Worm (Caenorhabditis elegans) whole organism, L4 larva: ENCODE measurements around the gene F46F5.13.
A peak's percentile ranks its signal among the peaks of the same experiment; 100 is the strongest.

ENCODE experiments used
- F37D6.2 ChIP-seq: sonication (generic microtip); optimal IDR thresholded peaks from 2 replicates; lab custom pipeline; 2016; ENCODE audit warnings: mild to moderate bottlenecking, missing genetic modification characterization, missing compliant biosample characterization
- F44E2.7 ChIP-seq: fragments of 200-800 bp; sonication (Bioruptor generic); IDR thresholded peaks from 2 replicates; pipeline ENCODE4 v2.1.2; 2022; ENCODE audit warnings: missing genetic modification characterization, missing compliant biosample characterization
- T20F7.1 ChIP-seq: fragments of 200-800 bp; sonication (Bioruptor generic); optimal IDR thresholded peaks from 2 replicates; lab custom pipeline; 2018; ENCODE audit warnings: mild to moderate bottlenecking, missing genetic modification characterization, missing compliant biosample characterization
- ZK337.2 ChIP-seq: fragments of 200-800 bp; sonication (Bioruptor generic); IDR thresholded peaks from 2 replicates; pipeline ENCODE4 v1.3.6; 2022; ENCODE audit warnings: missing genetic modification reagents, missing genetic modification characterization, missing compliant biosample characterization
- ZK546.5 ChIP-seq, 2 experiments: sonication (generic microtip); optimal IDR thresholded peaks; 2 replicates each; lab custom pipeline; 2017; ENCODE audit warnings: missing biosample characterization in 2 of 2, missing genetic modification characterization in 2 of 2
- aha-1 ChIP-seq: fragments of 150-350 bp; peaks from one replicate; lab custom pipeline; 2014; ENCODE audit warnings: missing biosample characterization, missing genetic modification characterization
- ceh-32 ChIP-seq: sonication (generic microtip); optimal IDR thresholded peaks from 2 replicates; lab custom pipeline; 2016; ENCODE audit warnings: mild to moderate bottlenecking, missing genetic modification characterization, missing compliant biosample characterization; ENCODE audit not compliant: poor library complexity
- ctbp-1 ChIP-seq: fragments of 200-800 bp; sonication (Bioruptor generic); IDR thresholded peaks from 2 replicates; pipeline ENCODE4 v1.3.6; 2022; ENCODE audit warnings: missing genetic modification reagents, missing genetic modification characterization, missing compliant biosample characterization
- daf-16 ChIP-seq, 3 experiments: sonication (generic microtip); optimal IDR thresholded peaks; 2 replicates each; lab custom pipeline; 2016 to 2017; ENCODE audit warnings: missing genetic modification characterization in 3 of 3, missing genetic modification reagents in 3 of 3, mild to moderate bottlenecking in 2 of 3, missing compliant biosample characterization in 2 of 3, missing biosample characterization in 1 of 3, moderate library complexity in 1 of 3
- dmd-6 ChIP-seq: fragments of 200-800 bp; sonication (Bioruptor generic); IDR thresholded peaks from 2 replicates; pipeline ENCODE4 v1.3.6; 2022; ENCODE audit warnings: missing genetic modification reagents, missing genetic modification characterization, missing compliant biosample characterization
- duxl-1 ChIP-seq: sonication (generic microtip); optimal IDR thresholded peaks from 2 replicates; lab custom pipeline; 2016; ENCODE audit warnings: mild to moderate bottlenecking, missing genetic modification characterization, moderate library complexity, missing compliant biosample characterization; ENCODE audit not compliant: poor library complexity
- dve-1 ChIP-seq: sonication (generic microtip); optimal IDR thresholded peaks from 2 replicates; lab custom pipeline; 2017; ENCODE audit warnings: antibody characterized with exemption, mild to moderate bottlenecking, missing genetic modification characterization, missing compliant biosample characterization; ENCODE audit not compliant: insufficient read depth
- fkh-10 ChIP-seq: fragments of 150-350 bp; optimal IDR thresholded peaks from 2 replicates; lab custom pipeline; 2014; ENCODE audit warnings: missing biosample characterization, missing genetic modification reagents, missing genetic modification characterization
- hlh-11 ChIP-seq: fragments of 200-800 bp; sonication (Bioruptor generic); optimal IDR thresholded peaks from 2 replicates; lab custom pipeline; 2018; ENCODE audit warnings: mild to moderate bottlenecking, missing genetic modification characterization, missing compliant biosample characterization
- hlh-30 ChIP-seq: sonication (generic microtip); optimal IDR thresholded peaks from 2 replicates; lab custom pipeline; 2017; ENCODE audit warnings: antibody characterized with exemption, mild to moderate bottlenecking, missing genetic modification characterization, missing compliant biosample characterization; ENCODE audit not compliant: insufficient read depth
- jun-1 ChIP-seq: fragments of 150-350 bp; optimal IDR thresholded peaks from 2 replicates; lab custom pipeline; 2014; ENCODE audit warnings: missing biosample characterization, missing genetic modification reagents, missing genetic modification characterization
- lin-1 ChIP-seq: fragments of 200-800 bp; sonication (Bioruptor generic); IDR thresholded peaks from 2 replicates; pipeline ENCODE4 v1.3.6; 2022; ENCODE audit warnings: missing genetic modification reagents, missing genetic modification characterization, missing compliant biosample characterization
- lin-15B ChIP-seq: fragments of 150-350 bp; sonication (generic microtip); optimal IDR thresholded peaks from 3 replicates; lab custom pipeline; 2014; ENCODE audit warnings: missing biosample characterization, missing genetic modification characterization
- lin-39 ChIP-seq: fragments of 150-350 bp; optimal IDR thresholded peaks from 2 replicates; lab custom pipeline; 2014; ENCODE audit warnings: missing biosample characterization, missing genetic modification reagents, missing genetic modification characterization
- lsy-2 ChIP-seq, 2 experiments: fragments of 150-350 bp in 1 of 2; sonication (generic microtip) in 1 of 2; optimal IDR thresholded peaks; 2 replicates each; lab custom pipeline; 2014 to 2017; ENCODE audit warnings: missing biosample characterization in 2 of 2, missing genetic modification characterization in 2 of 2
- madf-5 ChIP-seq, 2 experiments: fragments of 200-800 bp; sonication (Bioruptor generic); IDR thresholded peaks; 2 replicates each; pipeline ENCODE4 v1.3.6; 2022; ENCODE audit warnings: missing compliant biosample characterization in 2 of 2, missing genetic modification characterization in 2 of 2
- mdl-1 ChIP-seq, 2 experiments: fragments of 150-350 bp in 1 of 2; sonication (generic microtip) in 1 of 2; optimal IDR thresholded peaks; 2 replicates each; lab custom pipeline; 2014 to 2017; ENCODE audit warnings: missing biosample characterization in 2 of 2, missing genetic modification characterization in 2 of 2
- mdt-29 ChIP-seq: fragments of 200-800 bp; sonication (Bioruptor generic); IDR thresholded peaks from 2 replicates; pipeline ENCODE4 v1.3.6; 2022; ENCODE audit warnings: missing genetic modification reagents, missing genetic modification characterization, missing compliant biosample characterization
- mep-1 ChIP-seq: fragments of 150-350 bp; sonication (generic microtip); optimal IDR thresholded peaks from 3 replicates; lab custom pipeline; 2014; ENCODE audit warnings: missing biosample characterization, missing genetic modification characterization
- nhr-237 ChIP-seq: sonication (generic microtip); optimal IDR thresholded peaks from 2 replicates; lab custom pipeline; 2017; ENCODE audit warnings: missing biosample characterization, missing genetic modification characterization
- nhr-28 ChIP-seq: fragments of 150-350 bp; optimal IDR thresholded peaks from 2 replicates; lab custom pipeline; 2014; ENCODE audit warnings: missing biosample characterization, missing genetic modification characterization
- pha-4 ChIP-seq, 2 experiments: fragments of 150-350 bp in 1 of 2; fragments of 200-800 bp in 1 of 2; sonication (Bioruptor generic) in 1 of 2; IDR thresholded peaks in 1 of 2; optimal IDR thresholded peaks in 1 of 2; 2 replicates each; pipeline versions ENCODE4 v1.3.6 to Lab custom; 2014 to 2022; ENCODE audit warnings: missing genetic modification characterization in 2 of 2, missing genetic modification reagents in 2 of 2, missing biosample characterization in 1 of 2, missing compliant biosample characterization in 1 of 2
- php-3 ChIP-seq: fragments of 200-800 bp; sonication (Bioruptor generic); IDR thresholded peaks from 2 replicates; pipeline ENCODE4 v1.3.6; 2022; ENCODE audit warnings: missing genetic modification reagents, missing genetic modification characterization, missing compliant biosample characterization
- pqm-1 ChIP-seq: sonication (generic microtip); optimal IDR thresholded peaks from 2 replicates; lab custom pipeline; 2017; ENCODE audit warnings: missing biosample characterization, missing genetic modification characterization
- rbr-2 ChIP-seq: sonication (generic microtip); optimal IDR thresholded peaks from 2 replicates; lab custom pipeline; 2016; ENCODE audit warnings: missing genotype, missing genetic modification characterization, missing compliant biosample characterization
- set-16 ChIP-seq: fragments of 200-800 bp; sonication (Bioruptor generic); IDR thresholded peaks from 2 replicates; pipeline ENCODE4 v1.3.6; 2022; ENCODE audit warnings: missing genetic modification reagents, missing genetic modification characterization, missing compliant biosample characterization
- tra-1 ChIP-seq: fragments of 200-800 bp; sonication (Bioruptor generic); IDR thresholded peaks from 2 replicates; pipeline ENCODE4 v1.3.6; 2022; ENCODE audit warnings: missing genetic modification reagents, missing genetic modification characterization, missing compliant biosample characterization

The F46F5.13 gene

DNA sequence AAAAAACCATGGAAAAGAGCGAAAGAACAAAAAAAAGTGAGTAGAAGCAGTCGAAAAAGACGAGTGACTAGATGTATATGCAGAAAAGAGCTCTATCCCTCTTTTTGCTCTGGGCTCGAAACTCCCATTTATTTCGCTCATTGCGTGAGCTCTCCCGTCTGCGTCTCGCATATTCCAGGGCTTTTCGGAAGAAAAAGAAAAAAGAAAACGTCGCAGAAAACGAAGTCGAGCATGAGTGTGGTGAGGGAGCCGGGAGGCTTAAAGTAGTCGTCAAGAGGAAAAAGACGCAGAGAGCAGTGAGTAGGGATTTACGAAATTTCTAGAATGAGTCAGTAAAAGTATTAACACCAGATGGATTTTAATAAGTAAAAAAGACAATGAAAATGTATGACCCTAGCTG is 43.3 kb upstream of the F46F5.13 start (continued):
- TF ChIP-seq madf-5 (GFP tag; IDR thresholded peaks at IDR 0.05; lab: Robert Waterston, UW) (no peak), ceh-32 (tag; lab: Kevin White, UChicago) (no peak), mdt-29 (GFP tag; lab: Robert Waterston, UW) (no peak), F37D6.2 (tag; lab: Kevin White, UChicago) (peak; percentile 43), lin-39 (tag; lab: Kevin White, UChicago) (no peak), pha-4 (GFP tag; IDR thresholded peaks at IDR 0.05; lab: Robert Waterston, UW) (no peak), pha-4 (tag; optimal IDR thresholded peaks at IDR 0.05; lab: Kevin White, UChicago) (no peak), duxl-1 (no peak), lin-15B (no peak), nhr-237 (tag; lab: Kevin White, UChicago) (no peak), tra-1 (0 out of 2 replicates have a peak, but pooled peaks have one; percentile 26), hlh-11 (tag; lab: Kevin White, UChicago) (no peak), ZK546.5 (tag; optimal IDR thresholded peaks at IDR 0.05; lab: Kevin White, UChicago) (no peak)

DNA sequence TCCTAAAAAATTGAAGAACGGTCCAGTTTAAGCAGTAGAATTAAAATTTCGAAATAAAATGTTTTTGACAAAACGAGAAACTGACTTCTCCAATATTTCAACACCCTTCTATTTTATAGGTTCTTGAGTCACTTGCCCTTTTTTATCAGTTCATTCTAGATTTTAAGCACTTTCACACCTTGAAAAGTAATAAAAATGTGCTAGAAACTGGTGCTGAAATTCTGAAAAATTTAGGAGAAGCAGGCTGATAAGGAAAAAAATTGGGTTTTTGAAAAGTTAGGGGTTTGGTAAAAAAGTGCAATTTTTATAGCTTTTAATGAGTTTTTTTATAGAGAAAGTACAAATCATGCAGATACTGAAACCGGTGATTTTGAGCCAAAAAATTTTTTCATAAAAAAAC is 42.8 kb upstream of the F46F5.13 start:
- TF ChIP-seq pqm-1 (tag; lab: Kevin White, UChicago) (peak; percentile 52), lin-1 (no peak), nhr-237 (tag; lab: Kevin White, UChicago) (no peak), php-3 (GFP tag; lab: Robert Waterston, UW) (peak; percentile 76), F44E2.7 (GFP tag; lab: Robert Waterston, UW) (no peak), T20F7.1 (GFP tag; lab: Kevin White, UChicago) (no peak), fkh-10 (GFP tag; lab: Kevin White, UChicago) (no peak)

DNA sequence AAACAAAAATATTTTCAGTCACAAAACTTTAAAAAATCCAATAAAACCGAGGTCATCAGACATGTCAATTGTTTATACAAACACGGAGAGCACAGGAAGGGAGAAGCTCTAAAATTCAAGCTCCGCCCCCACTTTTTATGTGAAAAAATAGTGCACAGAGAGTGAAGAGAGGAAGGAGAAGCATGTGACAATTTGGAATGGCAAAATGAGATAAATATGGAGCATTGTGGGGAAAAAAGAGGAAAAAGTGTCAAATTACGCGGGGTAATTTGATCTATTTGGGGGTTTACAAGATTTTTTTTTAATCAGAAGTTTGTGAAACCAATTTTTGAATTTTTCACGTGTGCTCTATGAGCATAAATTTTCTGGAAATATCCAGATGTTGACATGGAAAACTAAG is 40.2 kb upstream of the F46F5.13 start:
- TF ChIP-seq ZK337.2 (GFP tag; lab: Robert Waterston, UW), result no peak
- TF ChIP-seq hlh-30, result peak; percentile 50
- TF ChIP-seq dmd-6 (GFP tag; lab: Robert Waterston, UW), result peak; percentile 29; the same call in 1 of the 2 replicates
- peak in 1 of 2 experiments; percentile 40 for TF ChIP-seq lsy-2 (tag; optimal IDR thresholded peaks at IDR 0.05; lab: Kevin White, UChicago)
- peak; percentile 44 for TF ChIP-seq dve-1 (tag; lab: Kevin White, UChicago)
- peak; percentile 9 for TF ChIP-seq mep-1 (tag; lab: Kevin White, UChicago)
- TF ChIP-seq set-16 (GFP tag; lab: Robert Waterston, UW), result no peak
- TF ChIP-seq F44E2.7 (GFP tag; lab: Robert Waterston, UW), result no peak
- peak; percentile 37 for TF ChIP-seq hlh-11 (tag; lab: Kevin White, UChicago)
- peak; percentile 72 for TF ChIP-seq php-3 (GFP tag; lab: Robert Waterston, UW)
- TF ChIP-seq mdl-1 (tag; optimal IDR thresholded peaks at IDR 0.05; lab: Kevin White, UChicago), result peak in 1 of 2 experiments; percentile 21
- no peak for TF ChIP-seq duxl-1
- TF ChIP-seq daf-16 (GFP tag; optimal IDR thresholded peaks at IDR 0.05; lab: Kevin White, UChicago), result no peak
- peak; percentile 57 for TF ChIP-seq daf-16 (tag; optimal IDR thresholded peaks at IDR 0.05; lab: Kevin White, UChicago)
- TF ChIP-seq aha-1 (tag; lab: Kevin White, UChicago), result peak; percentile 31
- 0 out of 2 replicates have a peak, but pooled peaks have one; percentile 53 for TF ChIP-seq ctbp-1

DNA sequence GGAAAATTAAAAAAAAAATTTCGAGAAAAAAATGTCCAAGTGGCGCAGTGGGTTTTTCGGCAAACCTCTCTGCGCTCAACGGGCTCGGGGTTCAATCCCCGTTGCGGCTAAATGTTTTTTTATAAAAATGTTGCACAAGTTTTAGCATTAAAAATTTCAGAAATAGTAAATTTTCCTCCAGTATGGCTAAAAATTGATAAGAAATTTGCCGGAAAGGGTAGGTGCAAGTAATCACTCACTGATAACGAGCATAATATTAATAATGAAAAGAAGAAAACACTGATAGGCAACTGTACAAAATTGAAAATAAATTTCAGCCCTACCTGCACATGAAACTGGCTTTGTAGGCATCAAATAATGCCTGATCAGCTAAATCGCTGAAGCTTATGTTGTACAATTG is 38.7 kb upstream of the F46F5.13 start:
- peak; percentile 66 for TF ChIP-seq pqm-1 (tag; lab: Kevin White, UChicago)
- TF ChIP-seq nhr-237 (tag; lab: Kevin White, UChicago), result no peak
- TF ChIP-seq dmd-6 (GFP tag; lab: Robert Waterston, UW), result peak; percentile 28; the same call in 1 of the 2 replicates
- TF ChIP-seq nhr-28 (tag; lab: Kevin White, UChicago), result peak; percentile 42
- no peak for TF ChIP-seq dve-1 (tag; lab: Kevin White, UChicago)
- no peak for TF ChIP-seq rbr-2 (tag; lab: Kevin White, UChicago)
- no peak for TF ChIP-seq jun-1 (tag; lab: Kevin White, UChicago)
